Fruit fly (Drosophila melanogaster) whole organism, embryonic: ENCODE measurements around the gene CG44008.

Source experiments
- B-H2 ChIP-seq: fragments of 200-800 bp; sonication (Bioruptor generic); optimal IDR thresholded peaks from 2 replicates; lab custom pipeline; 2018; ENCODE audit warnings: missing biosample characterization, mild to moderate bottlenecking, missing genetic modification characterization
- CG10209 ChIP-seq: fragments of 200-800 bp; sonication (Bioruptor generic); optimal IDR thresholded peaks from 3 replicates; lab custom pipeline; 2017; ENCODE audit warnings: missing biosample characterization, mild to moderate bottlenecking, missing genetic modification characterization, missing genetic modification reagents
- CG10654 ChIP-seq: fragments of 200-800 bp; sonication (Bioruptor generic); optimal IDR thresholded peaks from 2 replicates; lab custom pipeline; 2016; ENCODE audit warnings: missing biosample characterization, missing genetic modification characterization
- CG11695 ChIP-seq: fragments of 200-800 bp; sonication (Bioruptor generic); IDR thresholded peaks from 3 replicates; pipeline ENCODE4 v1.3.6; 2022; ENCODE audit warnings: missing biosample characterization, missing genetic modification characterization
- CG12219 ChIP-seq: fragments of 200-800 bp; sonication (Bioruptor generic); optimal IDR thresholded peaks from 3 replicates; lab custom pipeline; 2018; ENCODE audit warnings: missing biosample characterization, mild to moderate bottlenecking, missing genetic modification characterization
- CG14014 ChIP-seq: fragments of 200-800 bp; sonication (Bioruptor generic); IDR thresholded peaks from 2 replicates; pipeline ENCODE4 v1.3.6; 2022; ENCODE audit warnings: missing biosample characterization, missing genetic modification characterization
- CG14441 ChIP-seq: fragments of 200-800 bp; sonication (Bioruptor generic); IDR thresholded peaks from 2 replicates; pipeline ENCODE4 v1.3.6; 2022; ENCODE audit warnings: missing biosample characterization, missing genetic modification characterization
- CG15601 ChIP-seq: fragments of 200-800 bp; sonication (Bioruptor generic); optimal IDR thresholded peaks from 3 replicates; lab custom pipeline; 2019; ENCODE audit warnings: missing biosample characterization, mild to moderate bottlenecking, missing genetic modification characterization, moderate library complexity
- CG1603 ChIP-seq: fragments of 200-800 bp; sonication (Bioruptor generic); optimal IDR thresholded peaks from 2 replicates; lab custom pipeline; 2019; ENCODE audit warnings: missing biosample characterization, mild to moderate bottlenecking, missing genetic modification characterization, moderate library complexity
- CG18599 ChIP-seq: fragments of 200-800 bp; sonication (Bioruptor generic); optimal IDR thresholded peaks from 3 replicates; lab custom pipeline; 2017; ENCODE audit warnings: missing biosample characterization, missing genetic modification characterization, mild to moderate bottlenecking, moderate library complexity, missing genetic modification reagents
- CG2116 ChIP-seq: fragments of 200-800 bp; sonication (Bioruptor generic); optimal IDR thresholded peaks from 3 replicates; lab custom pipeline; 2018; ENCODE audit warnings: missing biosample characterization, mild to moderate bottlenecking, missing genetic modification characterization
- CG2875 ChIP-seq: fragments of 200-800 bp; sonication (Bioruptor generic); optimal IDR thresholded peaks from 2 replicates; lab custom pipeline; 2017; ENCODE audit warnings: missing biosample characterization, mild to moderate bottlenecking, missing genetic modification characterization, missing genetic modification reagents
- CG3281 ChIP-seq: fragments of 200-800 bp; sonication (Bioruptor generic); optimal IDR thresholded peaks from 3 replicates; lab custom pipeline; 2017; ENCODE audit warnings: missing biosample characterization, mild to moderate bottlenecking, missing genetic modification characterization
- CG4282 ChIP-seq: fragments of 200-800 bp; sonication (Bioruptor generic); optimal IDR thresholded peaks from 2 replicates; lab custom pipeline; 2016; ENCODE audit warnings: missing biosample characterization, missing genetic modification characterization
- CG4404 ChIP-seq: fragments of 200-800 bp; sonication (Bioruptor generic); IDR thresholded peaks from 2 replicates; pipeline ENCODE4 v1.3.6; 2022; ENCODE audit warnings: missing biosample characterization, missing genetic modification characterization
- CG4617 ChIP-seq: fragments of 200-800 bp; sonication (Bioruptor generic); optimal IDR thresholded peaks from 3 replicates; lab custom pipeline; 2016; ENCODE audit warnings: missing biosample characterization, missing genetic modification characterization, borderline replicate concordance
- CG6272 ChIP-seq: fragments of 200-800 bp; sonication (Bioruptor generic); IDR thresholded peaks from 2 replicates; pipeline ENCODE4 v1.3.6; 2022; ENCODE audit warnings: missing biosample characterization, missing genetic modification characterization
- CG6813 ChIP-seq: fragments of 200-800 bp; sonication (Bioruptor generic); optimal IDR thresholded peaks from 2 replicates; lab custom pipeline; 2017; ENCODE audit warnings: missing biosample characterization, missing genetic modification characterization, mild to moderate bottlenecking, moderate library complexity, missing genetic modification reagents
- CG9437 ChIP-seq: fragments of 200-800 bp; sonication (Bioruptor generic); optimal IDR thresholded peaks from 2 replicates; lab custom pipeline; 2018; ENCODE audit warnings: missing biosample characterization, mild to moderate bottlenecking, missing genetic modification characterization
- CG9876 ChIP-seq: fragments of 200-800 bp; sonication (Bioruptor generic); optimal IDR thresholded peaks from 2 replicates; lab custom pipeline; 2016; ENCODE audit warnings: missing biosample characterization, missing genetic modification characterization
- CHES-1-like ChIP-seq: fragments of 200-800 bp; sonication (Bioruptor generic); optimal IDR thresholded peaks from 2 replicates; lab custom pipeline; 2016; ENCODE audit warnings: missing biosample characterization, missing genetic modification characterization
- CTCF ChIP-seq: fragments of 200-800 bp; sonication (Bioruptor generic); optimal IDR thresholded peaks from 2 replicates; lab custom pipeline; 2017; ENCODE audit warnings: missing biosample characterization, mild to moderate bottlenecking, missing genetic modification characterization, moderate library complexity
- Dfd ChIP-seq, 2 experiments: fragments of >200 bp; optimal IDR thresholded peaks; 2 replicates each; lab custom pipeline; 2017; ENCODE audit warnings: missing biosample characterization in 2 of 2, missing genetic modification characterization in 2 of 2
- Dip3 ChIP-seq: fragments of 200-800 bp; sonication (Bioruptor generic); optimal IDR thresholded peaks from 3 replicates; lab custom pipeline; 2016; ENCODE audit warnings: missing biosample characterization, missing genetic modification characterization
- Fer2 ChIP-seq: fragments of 200-800 bp; sonication (Bioruptor generic); optimal IDR thresholded peaks from 2 replicates; lab custom pipeline; 2018; ENCODE audit warnings: missing biosample characterization, mild to moderate bottlenecking, missing genetic modification characterization, moderate library complexity
- HHEX ChIP-seq: fragments of 200-800 bp; sonication (Bioruptor generic); optimal IDR thresholded peaks from 3 replicates; lab custom pipeline; 2017; ENCODE audit warnings: missing biosample characterization, mild to moderate bottlenecking, missing genetic modification characterization, missing genetic modification reagents
- HLH54F ChIP-seq: fragments of 200-800 bp; sonication (Bioruptor generic); optimal IDR thresholded peaks from 3 replicates; lab custom pipeline; 2016; ENCODE audit warnings: missing biosample characterization, missing genetic modification characterization
- HmgD ChIP-seq: fragments of 200-800 bp; sonication (Bioruptor generic); optimal IDR thresholded peaks from 3 replicates; lab custom pipeline; 2016; ENCODE audit warnings: missing biosample characterization, missing genetic modification characterization
- Meics ChIP-seq: fragments of 200-800 bp; sonication (Bioruptor generic); optimal IDR thresholded peaks from 2 replicates; lab custom pipeline; 2017; ENCODE audit warnings: missing biosample characterization, mild to moderate bottlenecking, missing genetic modification characterization
- Pdp1 ChIP-seq, 2 experiments: fragments of 200-800 bp; sonication (Bioruptor generic); optimal IDR thresholded peaks; 3 replicates each; lab custom pipeline; 2016; ENCODE audit warnings: missing biosample characterization in 2 of 2, missing genetic modification characterization in 2 of 2, mild to moderate bottlenecking in 1 of 2, moderate library complexity in 1 of 2
- Sox102F ChIP-seq: fragments of 200-800 bp; sonication (Bioruptor generic); optimal IDR thresholded peaks from 2 replicates; lab custom pipeline; 2018; ENCODE audit warnings: missing biosample characterization, mild to moderate bottlenecking, missing genetic modification characterization, moderate library complexity
- ara ChIP-seq: fragments of 200-800 bp; sonication (Bioruptor generic); IDR thresholded peaks from 2 replicates; pipeline ENCODE4 v1.3.6; 2022; ENCODE audit warnings: missing biosample characterization, missing genetic modification characterization
- croc ChIP-seq: fragments of 200-800 bp; sonication (Bioruptor generic); conservative IDR thresholded peaks from 3 replicates; pipeline ENCODE4 v1.3.6; 2022; ENCODE audit warnings: missing biosample characterization, missing genetic modification characterization
- da ChIP-seq: fragments of 200-800 bp; sonication (Bioruptor generic); optimal IDR thresholded peaks from 2 replicates; lab custom pipeline; 2016; ENCODE audit warnings: missing biosample characterization, missing genetic modification characterization
- dan ChIP-seq: fragments of 200-800 bp; sonication (Bioruptor generic); IDR thresholded peaks from 2 replicates; pipeline ENCODE4 v1.3.6; 2022; ENCODE audit warnings: missing biosample characterization, missing genetic modification characterization
- dpn ChIP-seq, 2 experiments: fragments of 200-800 bp; sonication (Bioruptor generic); optimal IDR thresholded peaks; 3 replicates each; lab custom pipeline; 2016; ENCODE audit warnings: missing biosample characterization in 2 of 2, missing genetic modification characterization in 2 of 2
- fu2 ChIP-seq: fragments of 200-800 bp; sonication (Bioruptor generic); optimal IDR thresholded peaks from 2 replicates; lab custom pipeline; 2016; ENCODE audit warnings: missing biosample characterization, missing genetic modification characterization
- gfzf ChIP-seq: fragments of 200-800 bp; sonication (Bioruptor generic); optimal IDR thresholded peaks from 2 replicates; lab custom pipeline; 2016; ENCODE audit warnings: missing biosample characterization, mild to moderate bottlenecking, missing genetic modification characterization, moderate library complexity
- ken ChIP-seq: fragments of 200-800 bp; sonication (Bioruptor generic); IDR thresholded peaks from 3 replicates; pipeline ENCODE4 v1.3.6; 2022; ENCODE audit warnings: missing biosample characterization, missing genetic modification characterization
- kni ChIP-seq: fragments of 200-800 bp; sonication (Bioruptor generic); optimal IDR thresholded peaks from 3 replicates; lab custom pipeline; 2017; ENCODE audit warnings: mild to moderate bottlenecking, missing biosample characterization, missing genetic modification reagents, missing genetic modification characterization
- lov ChIP-seq, 2 experiments: fragments of 200-800 bp in 1 of 2; fragments of >200 bp in 1 of 2; sonication (Bioruptor generic) in 1 of 2; IDR thresholded peaks in 1 of 2; optimal IDR thresholded peaks in 1 of 2; 2 replicates in 1 of 2; 3 replicates in 1 of 2; pipeline versions ENCODE4 v1.3.6 to Lab custom; 2017 to 2022; ENCODE audit warnings: missing biosample characterization in 1 of 2, missing genetic modification characterization in 1 of 2
- oc ChIP-seq: fragments of 200-800 bp; sonication (Bioruptor generic); optimal IDR thresholded peaks from 2 replicates; lab custom pipeline; 2018; ENCODE audit warnings: missing biosample characterization, mild to moderate bottlenecking, missing genetic modification characterization, moderate library complexity
- onecut ChIP-seq: fragments of 200-800 bp; sonication (Bioruptor generic); IDR thresholded peaks from 2 replicates; pipeline ENCODE4 v1.3.6; 2022; ENCODE audit warnings: missing biosample characterization, missing genetic modification characterization
- org-1 ChIP-seq: fragments of 200-800 bp; sonication (Bioruptor generic); optimal IDR thresholded peaks from 2 replicates; lab custom pipeline; 2017; ENCODE audit warnings: missing biosample characterization, missing genetic modification characterization
- pita ChIP-seq: fragments of 200-800 bp; sonication (Bioruptor generic); optimal IDR thresholded peaks from 2 replicates; lab custom pipeline; 2017; ENCODE audit warnings: missing biosample characterization, mild to moderate bottlenecking, missing genetic modification characterization
- scrt ChIP-seq: fragments of 200-800 bp; sonication (Bioruptor generic); optimal IDR thresholded peaks from 2 replicates; lab custom pipeline; 2018; ENCODE audit warnings: missing biosample characterization, mild to moderate bottlenecking, missing genetic modification characterization, moderate library complexity
- sens ChIP-seq: fragments of 200-800 bp; sonication (Bioruptor generic); peaks from one replicate; lab custom pipeline; 2016; ENCODE audit warnings: missing biosample characterization, missing genetic modification characterization
- trem ChIP-seq: fragments of 200-800 bp; optimal IDR thresholded peaks from 3 replicates; lab custom pipeline; 2019; ENCODE audit warnings: missing biosample characterization, mild to moderate bottlenecking, missing genetic modification characterization, moderate library complexity
- zen ChIP-seq: fragments of 200-800 bp; sonication (Bioruptor generic); optimal IDR thresholded peaks from 3 replicates; lab custom pipeline; 2018; ENCODE audit warnings: missing biosample characterization, mild to moderate bottlenecking, missing genetic modification characterization, moderate library complexity

Gene CG44008

dm6 chr2L:11808702-11809583, 33.3 kb downstream of the CG44008 start, which contains the start of gene crol (continued):
- no peak for TF ChIP-seq CG10654
- no peak for TF ChIP-seq zen (tag; lab: Kevin White, UChicago)
- TF ChIP-seq Fer2, result no peak
- no peak for TF ChIP-seq Dfd (GFP tag; optimal IDR thresholded peaks at IDR 0.05; lab: Kevin White, UChicago)
- TF ChIP-seq CG15601 (tag; lab: Kevin White, UChicago), result peak; percentile 32
- no peak for TF ChIP-seq CG9437 (GFP tag; lab: Kevin White, UChicago)
- TF ChIP-seq B-H2, result no peak
- no peak for TF ChIP-seq da (GFP tag; lab: Kevin White, UChicago)
- TF ChIP-seq CG14014 (GFP tag; lab: Robert Waterston, UW), result no peak
- TF ChIP-seq CG3281 (GFP tag; lab: Kevin White, UChicago), result no peak
- peak; percentile 59 for TF ChIP-seq CG1603 (tag; lab: Kevin White, UChicago)
- TF ChIP-seq ken (GFP tag; lab: Robert Waterston, UW), result no peak
- TF ChIP-seq HLH54F (GFP tag; lab: Kevin White, UChicago), result no peak
- TF ChIP-seq Sox102F (GFP tag; lab: Kevin White, UChicago), result peak; percentile 7
- TF ChIP-seq ara (GFP tag; lab: Robert Waterston, UW), result no peak
- TF ChIP-seq CG14441, result no peak
- TF ChIP-seq CG4617 (GFP tag; lab: Kevin White, UChicago), result peak; percentile 47
- no peak for TF ChIP-seq CG4282 (GFP tag; lab: Kevin White, UChicago)
- TF ChIP-seq HHEX (GFP tag; lab: Kevin White, UChicago), result no peak
- no peak for TF ChIP-seq oc (tag; lab: Kevin White, UChicago)
- peak; percentile 46 for TF ChIP-seq CHES-1-like (GFP tag; lab: Kevin White, UChicago)
- TF ChIP-seq org-1, result no peak
- TF ChIP-seq kni, result peak; percentile 93
- peak; percentile 7 for TF ChIP-seq Meics (GFP tag; lab: Kevin White, UChicago)
- TF ChIP-seq CG11695 (GFP tag; lab: Robert Waterston, UW), result no peak
- TF ChIP-seq CTCF (GFP tag; lab: Kevin White, UChicago), result peak; percentile 20
- no peak for TF ChIP-seq lov (optimal IDR thresholded peaks at IDR 0.05; lab: Kevin White, UChicago)
- TF ChIP-seq lov (GFP tag; IDR thresholded peaks at IDR 0.05; lab: Robert Waterston, UW), result no peak
- TF ChIP-seq Pdp1 (GFP tag; optimal IDR thresholded peaks at IDR 0.05; lab: Kevin White, UChicago), result peak in 1 of 2 experiments; percentile 44
- TF ChIP-seq fu2 (GFP tag; lab: Kevin White, UChicago), result no peak
- TF ChIP-seq HmgD, result no peak
- TF ChIP-seq CG6813 (GFP tag; lab: Kevin White, UChicago), result no peak
- TF ChIP-seq CG6272 (GFP tag; lab: Robert Waterston, UW), result no peak
- TF ChIP-seq CG12219 (GFP tag; lab: Kevin White, UChicago), result no peak
- peak; percentile 28 for TF ChIP-seq onecut (GFP tag; lab: Robert Waterston, UW)
- TF ChIP-seq pita (GFP tag; lab: Kevin White, UChicago), result no peak
- TF ChIP-seq dan (GFP tag; lab: Robert Waterston, UW), result no peak
- peak; percentile 2 for TF ChIP-seq CG10209
- no peak for TF ChIP-seq CG18599 (GFP tag; lab: Kevin White, UChicago)
- peak; percentile 73 for TF ChIP-seq sens (GFP tag; lab: Kevin White, UChicago)
- no peak for TF ChIP-seq dpn (GFP tag; optimal IDR thresholded peaks at IDR 0.05; lab: Kevin White, UChicago)
- TF ChIP-seq Dip3 (GFP tag; lab: Kevin White, UChicago), result no peak
- TF ChIP-seq CG2875, result no peak
- TF ChIP-seq CG9876 (GFP tag; lab: Kevin White, UChicago), result no peak
- TF ChIP-seq CG2116, result peak; percentile 57
- TF ChIP-seq CG4404 (GFP tag; lab: Robert Waterston, UW), result no peak
- TF ChIP-seq gfzf (GFP tag; lab: Kevin White, UChicago), result peak; percentile 72
- no peak for TF ChIP-seq scrt (GFP tag; lab: Kevin White, UChicago)
- no peak for TF ChIP-seq croc (GFP tag; lab: Robert Waterston, UW)
- peak; percentile 63 for TF ChIP-seq trem (tag; lab: Kevin White, UChicago)
